Fruit fly (Drosophila melanogaster) whole organism, embryonic: ENCODE measurements around the gene unc-119.

Source experiments
- Abd-B ChIP-seq: fragments of 200-800 bp; sonication (Bioruptor generic); optimal IDR thresholded peaks from 2 replicates; lab custom pipeline; 2018; ENCODE audit warnings: missing biosample characterization, mild to moderate bottlenecking, missing genetic modification characterization, moderate library complexity
- Asciz ChIP-seq: fragments of 200-800 bp; sonication (Bioruptor generic); optimal IDR thresholded peaks from 2 replicates; lab custom pipeline; 2017; ENCODE audit warnings: missing biosample characterization, mild to moderate bottlenecking, missing genetic modification characterization, missing genetic modification reagents
- Blimp-1 ChIP-seq: fragments of 200-800 bp; sonication (Bioruptor generic); optimal IDR thresholded peaks from 3 replicates; lab custom pipeline; 2018; ENCODE audit warnings: missing biosample characterization, missing genetic modification characterization, mild to moderate bottlenecking, moderate library complexity, missing genetic modification reagents
- BtbVII ChIP-seq: fragments of 200-800 bp; sonication (Bioruptor generic); optimal IDR thresholded peaks from 3 replicates; lab custom pipeline; 2017; ENCODE audit warnings: missing biosample characterization, mild to moderate bottlenecking, missing genetic modification characterization
- CG10321 ChIP-seq: fragments of 200-800 bp; sonication (Bioruptor generic); IDR thresholded peaks from 2 replicates; pipeline ENCODE4 v1.3.6; 2022; ENCODE audit warnings: missing biosample characterization, missing genetic modification characterization
- CG11456 ChIP-seq: fragments of 200-800 bp; sonication (Bioruptor generic); IDR thresholded peaks from 3 replicates; pipeline ENCODE4 v1.3.6; 2022; ENCODE audit warnings: missing biosample characterization, missing genetic modification characterization
- CG11560 ChIP-seq: fragments of 200-800 bp; sonication (Bioruptor generic); IDR thresholded peaks from 3 replicates; pipeline ENCODE4 v1.3.6; 2022; ENCODE audit warnings: missing biosample characterization, missing genetic modification characterization
- CG12299 ChIP-seq: fragments of 200-800 bp; sonication (Bioruptor generic); optimal IDR thresholded peaks from 2 replicates; lab custom pipeline; 2018; ENCODE audit warnings: missing biosample characterization, mild to moderate bottlenecking, missing genetic modification characterization
- CG12391 ChIP-seq: fragments of 200-800 bp; sonication (Bioruptor generic); optimal IDR thresholded peaks from 3 replicates; lab custom pipeline; 2018; ENCODE audit warnings: missing biosample characterization, mild to moderate bottlenecking, missing genetic modification characterization, moderate library complexity
- CG12769 ChIP-seq: fragments of 200-800 bp; sonication (Bioruptor generic); optimal IDR thresholded peaks from 2 replicates; lab custom pipeline; 2019; ENCODE audit warnings: missing biosample characterization, mild to moderate bottlenecking, missing genetic modification characterization, moderate library complexity
- CG14860 ChIP-seq: fragments of 200-800 bp; sonication (Bioruptor generic); IDR thresholded peaks from 3 replicates; pipeline ENCODE4 v1.3.6; 2022; ENCODE audit warnings: missing biosample characterization, missing genetic modification characterization; ENCODE audit not compliant: partially characterized antibody
- CG17328 ChIP-seq: fragments of 200-800 bp; sonication (Bioruptor generic); IDR thresholded peaks from 2 replicates; pipeline ENCODE4 v1.3.6; 2022; ENCODE audit warnings: missing biosample characterization, missing genetic modification characterization
- CG17359 ChIP-seq: fragments of 200-800 bp; sonication (Bioruptor generic); optimal IDR thresholded peaks from 3 replicates; lab custom pipeline; 2018; ENCODE audit warnings: missing biosample characterization, mild to moderate bottlenecking, missing genetic modification characterization, moderate library complexity
- CG30020 ChIP-seq: fragments of 200-800 bp; optimal IDR thresholded peaks from 2 replicates; lab custom pipeline; 2019; ENCODE audit warnings: missing biosample characterization, mild to moderate bottlenecking, missing genetic modification characterization, moderate library complexity
- CG31441 ChIP-seq: fragments of 200-800 bp; sonication (Bioruptor generic); IDR thresholded peaks from 2 replicates; pipeline ENCODE4 v1.3.6; 2022; ENCODE audit warnings: missing biosample characterization, missing genetic modification characterization
- CG3726 ChIP-seq: fragments of 200-800 bp; sonication (Bioruptor generic); IDR thresholded peaks from 3 replicates; pipeline ENCODE4, ENCODE4 v1.3.6; 2022; ENCODE audit warnings: missing biosample characterization, missing genetic modification characterization
- CG3838 ChIP-seq: fragments of 200-800 bp; sonication (Bioruptor generic); optimal IDR thresholded peaks from 3 replicates; lab custom pipeline; 2016; ENCODE audit warnings: missing biosample characterization, missing genetic modification characterization
- CG4404 ChIP-seq: fragments of 200-800 bp; sonication (Bioruptor generic); IDR thresholded peaks from 2 replicates; pipeline ENCODE4 v1.3.6; 2022; ENCODE audit warnings: missing biosample characterization, missing genetic modification characterization
- CG5245 ChIP-seq: fragments of 200-800 bp; sonication (Bioruptor generic); optimal IDR thresholded peaks from 3 replicates; lab custom pipeline; 2016; ENCODE audit warnings: missing biosample characterization, missing genetic modification characterization
- CG6813 ChIP-seq: fragments of 200-800 bp; sonication (Bioruptor generic); optimal IDR thresholded peaks from 2 replicates; lab custom pipeline; 2017; ENCODE audit warnings: missing biosample characterization, missing genetic modification characterization, mild to moderate bottlenecking, moderate library complexity, missing genetic modification reagents
- CG9437 ChIP-seq: fragments of 200-800 bp; sonication (Bioruptor generic); optimal IDR thresholded peaks from 2 replicates; lab custom pipeline; 2018; ENCODE audit warnings: missing biosample characterization, mild to moderate bottlenecking, missing genetic modification characterization
- Gug ChIP-seq: fragments of 200-800 bp; sonication (Bioruptor generic); IDR thresholded peaks from 4 replicates; pipeline ENCODE4 v1.3.6; 2022; ENCODE audit warnings: missing biosample characterization, missing genetic modification characterization
- HHEX ChIP-seq: fragments of 200-800 bp; sonication (Bioruptor generic); optimal IDR thresholded peaks from 3 replicates; lab custom pipeline; 2017; ENCODE audit warnings: missing biosample characterization, mild to moderate bottlenecking, missing genetic modification characterization, missing genetic modification reagents
- HmgZ ChIP-seq: fragments of 200-800 bp; sonication (Bioruptor generic); optimal IDR thresholded peaks from 2 replicates; lab custom pipeline; 2018; ENCODE audit warnings: missing biosample characterization, mild to moderate bottlenecking, missing genetic modification characterization
- Hmr ChIP-seq: fragments of 200-800 bp; sonication (Bioruptor generic); optimal IDR thresholded peaks from 3 replicates; lab custom pipeline; 2017; ENCODE audit warnings: mild to moderate bottlenecking, missing biosample characterization, missing genetic modification reagents, missing genetic modification characterization
- Hr78 ChIP-seq, 2 experiments: fragments of 200-800 bp in 1 of 2; fragments of >200 bp in 1 of 2; sonication (Bioruptor generic) in 1 of 2; optimal IDR thresholded peaks; 2 replicates each; lab custom pipeline; 2017 to 2019; ENCODE audit warnings: missing biosample characterization in 2 of 2, missing genetic modification characterization in 2 of 2, mild to moderate bottlenecking in 1 of 2, moderate library complexity in 1 of 2
- Lim3 ChIP-seq: fragments of 200-800 bp; sonication (Bioruptor generic); IDR thresholded peaks from 2 replicates; pipeline ENCODE4 v1.3.6; 2022; ENCODE audit warnings: missing biosample characterization, missing genetic modification characterization
- Myb ChIP-seq: fragments of 200-800 bp; sonication (Bioruptor generic); optimal IDR thresholded peaks from 2 replicates; lab custom pipeline; 2016; ENCODE audit warnings: missing biosample characterization, missing genetic modification characterization
- Oaz ChIP-seq: fragments of 200-800 bp; sonication (Bioruptor generic); IDR thresholded peaks from 2 replicates; pipeline ENCODE4 v1.3.6; 2022; ENCODE audit warnings: missing biosample characterization, missing genetic modification characterization
- Rx ChIP-seq: fragments of 200-800 bp; sonication (Bioruptor generic); IDR thresholded peaks from 2 replicates; pipeline ENCODE4 v1.3.6; 2022; ENCODE audit warnings: missing biosample characterization, missing genetic modification characterization
- Scr ChIP-seq: fragments of 200-800 bp; sonication (Bioruptor generic); IDR thresholded peaks from 2 replicates; pipeline ENCODE4 v1.3.6; 2022; ENCODE audit warnings: missing biosample characterization, missing genetic modification characterization; ENCODE audit not compliant: partially characterized antibody
- Six4 ChIP-seq: fragments of 200-800 bp; sonication (Bioruptor generic); optimal IDR thresholded peaks from 2 replicates; lab custom pipeline; 2016; ENCODE audit warnings: missing biosample characterization, missing genetic modification characterization
- bsh ChIP-seq, 2 experiments: fragments of 200-800 bp; sonication (Bioruptor generic); optimal IDR thresholded peaks; 2 replicates each; lab custom pipeline; 2017 to 2018; ENCODE audit warnings: mild to moderate bottlenecking in 2 of 2, missing biosample characterization in 2 of 2, missing genetic modification characterization in 2 of 2, moderate library complexity in 1 of 2
- cg ChIP-seq: fragments of 200-800 bp; sonication (Bioruptor generic); optimal IDR thresholded peaks from 3 replicates; lab custom pipeline; 2019; ENCODE audit warnings: missing biosample characterization, mild to moderate bottlenecking, missing genetic modification characterization, moderate library complexity
- croc ChIP-seq: fragments of 200-800 bp; sonication (Bioruptor generic); conservative IDR thresholded peaks from 3 replicates; pipeline ENCODE4 v1.3.6; 2022; ENCODE audit warnings: missing biosample characterization, missing genetic modification characterization
- crol ChIP-seq: fragments of 200-800 bp; sonication (Bioruptor generic); IDR thresholded peaks from 2 replicates; pipeline ENCODE4 v1.3.6; 2022; ENCODE audit warnings: missing biosample characterization, missing genetic modification characterization
- jumu ChIP-seq: fragments of 200-800 bp; sonication (Bioruptor generic); optimal IDR thresholded peaks from 3 replicates; lab custom pipeline; 2016; ENCODE audit warnings: missing biosample characterization, missing genetic modification characterization
- kay ChIP-seq: fragments of 200-800 bp; sonication (Bioruptor generic); optimal IDR thresholded peaks from 2 replicates; lab custom pipeline; 2016; ENCODE audit warnings: missing biosample characterization, missing genetic modification characterization
- lmd ChIP-seq: fragments of 200-800 bp; sonication (Bioruptor generic); IDR thresholded peaks from 2 replicates; pipeline ENCODE4 v1.3.6; 2022; ENCODE audit warnings: missing biosample characterization, missing genetic modification characterization
- maf-S ChIP-seq: fragments of 200-800 bp; sonication (Bioruptor generic); optimal IDR thresholded peaks from 2 replicates; lab custom pipeline; 2016; ENCODE audit warnings: missing biosample characterization, missing genetic modification characterization
- onecut ChIP-seq: fragments of 200-800 bp; sonication (Bioruptor generic); IDR thresholded peaks from 2 replicates; pipeline ENCODE4 v1.3.6; 2022; ENCODE audit warnings: missing biosample characterization, missing genetic modification characterization
- peb ChIP-seq: fragments of 200-800 bp; sonication (Bioruptor generic); IDR thresholded peaks from 2 replicates; pipeline ENCODE4 v1.3.6; 2022; ENCODE audit warnings: missing biosample characterization, missing genetic modification characterization
- pho ChIP-seq: fragments of 200-800 bp; sonication (Bioruptor generic); optimal IDR thresholded peaks from 2 replicates; lab custom pipeline; 2016; ENCODE audit warnings: missing biosample characterization, missing genetic modification characterization
- prd ChIP-seq, 3 experiments: fragments of >200 bp in 2 of 3; fragments of 200-800 bp in 1 of 3; sonication (Bioruptor generic) in 1 of 3; optimal IDR thresholded peaks in 2 of 3; IDR thresholded peaks in 1 of 3; 2 replicates in 2 of 3; 3 replicates in 1 of 3; pipeline versions ENCODE4 v1.3.6 to Lab custom; 2017 to 2022; ENCODE audit warnings: missing biosample characterization in 1 of 3, missing genetic modification characterization in 1 of 3
- pum ChIP-seq: fragments of 200-800 bp; sonication (Bioruptor generic); optimal IDR thresholded peaks from 2 replicates; lab custom pipeline; 2016; ENCODE audit warnings: missing biosample characterization, missing genetic modification characterization
- pzg ChIP-seq: fragments of 200-800 bp; sonication (Bioruptor generic); optimal IDR thresholded peaks from 3 replicates; lab custom pipeline; 2018; ENCODE audit warnings: missing biosample characterization, mild to moderate bottlenecking, missing genetic modification characterization, moderate library complexity
- sqz ChIP-seq: fragments of 200-800 bp; sonication (Bioruptor generic); optimal IDR thresholded peaks from 3 replicates; lab custom pipeline; 2018; ENCODE audit warnings: missing biosample characterization, mild to moderate bottlenecking, missing genetic modification characterization
- tx ChIP-seq: fragments of 200-800 bp; sonication (Bioruptor generic); optimal IDR thresholded peaks from 2 replicates; lab custom pipeline; 2016; ENCODE audit warnings: missing biosample characterization, missing genetic modification characterization
- unpg ChIP-seq: fragments of 200-800 bp; sonication (Bioruptor generic); optimal IDR thresholded peaks from 3 replicates; lab custom pipeline; 2018; ENCODE audit warnings: missing biosample characterization, mild to moderate bottlenecking, missing genetic modification characterization, moderate library complexity
- usp ChIP-seq: fragments of >200 bp; optimal IDR thresholded peaks from 2 replicates; lab custom pipeline; 2017; ENCODE audit warnings: missing biosample characterization, missing genetic modification characterization

Gene unc-119

dm6 chrX:7300356-7300721, 9.2 kb upstream of the unc-119 start (continued):
- TF ChIP-seq Lim3 (GFP tag; lab: Robert Waterston, UW) (no peak), CG12299 (tag; lab: Kevin White, UChicago) (no peak), kay (GFP tag; lab: Kevin White, UChicago) (no peak), jumu (GFP tag; lab: Kevin White, UChicago) (peak; percentile 9), CG3838 (no peak), CG9437 (GFP tag; lab: Kevin White, UChicago) (no peak), CG12769 (tag; lab: Kevin White, UChicago) (peak; percentile 93), Blimp-1 (GFP tag; lab: Kevin White, UChicago) (peak; percentile 34), crol (peak; percentile 97), CG3726 (GFP tag; lab: Robert Waterston, UW) (no peak), CG10321 (GFP tag; lab: Robert Waterston, UW) (0 out of 2 replicates have a peak, but pooled peaks have one; percentile 5), HHEX (no peak), HmgZ (tag; lab: Kevin White, UChicago) (no peak), unpg (peak; percentile 24), CG4404 (GFP tag; lab: Robert Waterston, UW) (no peak), cg (GFP tag; lab: Kevin White, UChicago) (no peak), croc (GFP tag; lab: Robert Waterston, UW) (no peak), Myb (GFP tag; lab: Kevin White, UChicago) (peak; percentile 8), sqz (GFP tag; lab: Kevin White, UChicago) (no peak), lmd (GFP tag; lab: Robert Waterston, UW) (no peak; the same call in 1 of the 2 replicates), prd (optimal IDR thresholded peaks at IDR 0.05; lab: Kevin White, UChicago) (no peak), prd (GFP tag; IDR thresholded peaks at IDR 0.05; lab: Robert Waterston, UW) (no peak), Asciz (GFP tag; lab: Kevin White, UChicago) (no peak), pho (GFP tag; lab: Kevin White, UChicago) (no peak), pzg (GFP tag; lab: Kevin White, UChicago) (no peak), CG12391 (tag; lab: Kevin White, UChicago) (peak; percentile 5), usp (no peak), Hr78 (GFP tag; optimal IDR thresholded peaks at IDR 0.05; lab: Kevin White, UChicago) (no peak), maf-S (no peak), CG17359 (tag; lab: Kevin White, UChicago) (peak; percentile 12), CG31441 (GFP tag; lab: Robert Waterston, UW) (0 out of 2 replicates have a peak, but pooled peaks have one; percentile 8), CG14860 (no peak), CG30020 (tag; lab: Kevin White, UChicago) (no peak), CG6813 (GFP tag; lab: Kevin White, UChicago) (no peak), Gug (0 out of 4 replicates have a peak, but pooled peaks have one; percentile 3), CG17328 (GFP tag; lab: Robert Waterston, UW) (no peak), Hmr (GFP tag; lab: Kevin White, UChicago) (no peak), CG11560 (tag; lab: Robert Waterston, UW) (no peak), Abd-B (GFP tag; lab: Kevin White, UChicago) (no peak), Six4 (GFP tag; lab: Kevin White, UChicago) (no peak), CG11456 (GFP tag; lab: Robert Waterston, UW) (0 out of 3 replicates have a peak, but pooled peaks have one; percentile 39), tx (GFP tag; lab: Kevin White, UChicago) (no peak), pum (GFP tag; lab: Kevin White, UChicago) (no peak), onecut (GFP tag; lab: Robert Waterston, UW) (0 out of 2 replicates have a peak, but pooled peaks have one; percentile 5), Scr (GFP tag; lab: Robert Waterston, UW) (no peak), Rx (0 out of 2 replicates have a peak, but pooled peaks have one; percentile 3), BtbVII (GFP tag; lab: Kevin White, UChicago) (peak; percentile 23), bsh (GFP tag; optimal IDR thresholded peaks at IDR 0.05; lab: Kevin White, UChicago) (no peak), peb (0 out of 2 replicates have a peak, but pooled peaks have one; percentile 21), CG5245 (no peak), Oaz (GFP tag; lab: Robert Waterston, UW) (no peak)
